Worm (Caenorhabditis elegans) whole organism, L1 larva: ENCODE data around the gene hlh-12.
A peak's percentile ranks its signal among the peaks of the same experiment; 100 is the strongest.

Source experiments
- C04F5.9 ChIP-seq: sonication (generic microtip); optimal IDR thresholded peaks from 2 replicates; lab custom pipeline; 2016; ENCODE audit warnings: missing genetic modification characterization, missing compliant biosample characterization
- C16A3.4 ChIP-seq: fragments of 150-350 bp; optimal IDR thresholded peaks from 2 replicates; lab custom pipeline; 2014; ENCODE audit warnings: missing biosample characterization, missing genetic modification characterization
- C34B4.2 ChIP-seq: sonication (generic microtip); optimal IDR thresholded peaks from 2 replicates; lab custom pipeline; 2017; ENCODE audit warnings: mild to moderate bottlenecking, missing genetic modification characterization, missing compliant biosample characterization
- F16B12.6 ChIP-seq: fragments of 150-350 bp; optimal IDR thresholded peaks from 2 replicates; lab custom pipeline; 2014; ENCODE audit warnings: missing biosample characterization, missing genetic modification characterization
- Y116A8C.19 ChIP-seq: sonication (generic microtip); optimal IDR thresholded peaks from 2 replicates; lab custom pipeline; 2016; ENCODE audit warnings: missing compliant biosample characterization, missing genetic modification characterization, borderline replicate concordance
- alr-1 ChIP-seq: fragments of 200-800 bp; sonication (Bioruptor generic); optimal IDR thresholded peaks from 2 replicates; lab custom pipeline; 2018; ENCODE audit warnings: borderline replicate concordance, mild to moderate bottlenecking, missing genetic modification characterization, missing compliant biosample characterization
- aly-2 ChIP-seq: fragments of 150-350 bp; optimal IDR thresholded peaks from 2 replicates; lab custom pipeline; 2014; ENCODE audit warnings: missing biosample characterization, missing genetic modification characterization
- blmp-1 ChIP-seq: fragments of 150-350 bp; optimal IDR thresholded peaks from 2 replicates; lab custom pipeline; 2014; ENCODE audit warnings: missing biosample characterization, missing genetic modification characterization
- ceh-63 ChIP-seq: fragments of 200-800 bp; sonication (Bioruptor generic); optimal IDR thresholded peaks from 2 replicates; lab custom pipeline; 2018; ENCODE audit warnings: mild to moderate bottlenecking, missing genetic modification characterization, missing compliant biosample characterization
- ceh-8 ChIP-seq: fragments of 200-800 bp; sonication (Bioruptor generic); optimal IDR thresholded peaks from 2 replicates; lab custom pipeline; 2018; ENCODE audit warnings: mild to moderate bottlenecking, missing genetic modification characterization, moderate library complexity, missing compliant biosample characterization
- ceh-82 ChIP-seq, 3 experiments: fragments of 150-350 bp in 1 of 3; sonication (generic microtip) in 2 of 3; optimal IDR thresholded peaks; 2 replicates each; lab custom pipeline; 2014 to 2017; ENCODE audit warnings: missing biosample characterization in 3 of 3, missing genetic modification characterization in 3 of 3
- ceh-88 ChIP-seq: fragments of 200-800 bp; sonication (Bioruptor generic); IDR thresholded peaks from 2 replicates; pipeline ENCODE4 v1.3.6; 2022; ENCODE audit warnings: missing genetic modification characterization, missing compliant biosample characterization
- ceh-90 ChIP-seq: sonication (generic microtip); optimal IDR thresholded peaks from 2 replicates; lab custom pipeline; 2016; ENCODE audit warnings: missing genetic modification characterization, missing compliant biosample characterization
- ces-1 ChIP-seq: fragments of 150-350 bp; optimal IDR thresholded peaks from 2 replicates; lab custom pipeline; 2014; ENCODE audit warnings: missing biosample characterization, missing genetic modification reagents, missing genetic modification characterization
- dsc-1 ChIP-seq: sonication (generic microtip); optimal IDR thresholded peaks from 2 replicates; lab custom pipeline; 2016; ENCODE audit warnings: mild to moderate bottlenecking, missing genetic modification characterization, missing compliant biosample characterization
- efl-1 ChIP-seq, 4 experiments: fragments of 150-350 bp; optimal IDR thresholded peaks in 3 of 4; peaks in 1 of 4; 1 replicate in 1 of 4; 2 replicates in 3 of 4; lab custom pipeline; 2014; ENCODE audit warnings: missing biosample characterization in 2 of 4, missing genetic modification characterization in 2 of 4, missing genetic modification reagents in 2 of 4
- efl-3 ChIP-seq: fragments of 200-800 bp; sonication (Bioruptor generic); optimal IDR thresholded peaks from 2 replicates; lab custom pipeline; 2018; ENCODE audit warnings: mild to moderate bottlenecking, missing genetic modification characterization, missing compliant biosample characterization
- egl-13 ChIP-seq: sonication (generic microtip); optimal IDR thresholded peaks from 2 replicates; lab custom pipeline; 2016; ENCODE audit warnings: missing genotype, missing genetic modification reagents, missing genetic modification characterization, missing compliant biosample characterization
- egl-27 ChIP-seq, 2 experiments: fragments of 150-350 bp in 1 of 2; sonication (generic microtip); optimal IDR thresholded peaks; 3 replicates each; lab custom pipeline; 2017 to 2018; ENCODE audit warnings: missing biosample characterization in 2 of 2, missing genetic modification characterization in 2 of 2, missing genetic modification reagents in 2 of 2
- elt-3 ChIP-seq, 6 experiments: fragments of 150-350 bp in 1 of 6; sonication (generic microtip); optimal IDR thresholded peaks; 2 replicates each; lab custom pipeline; 2017 to 2018; ENCODE audit warnings: missing biosample characterization in 6 of 6, missing genetic modification characterization in 6 of 6, inconsistent platforms in 1 of 6
- ets-5 ChIP-seq: fragments of 200-800 bp; sonication (Bioruptor generic); IDR thresholded peaks from 2 replicates; pipeline ENCODE4 v1.3.6; 2022; ENCODE audit warnings: missing genetic modification characterization, missing compliant biosample characterization
- fkh-10 ChIP-seq: sonication (generic microtip); optimal IDR thresholded peaks from 2 replicates; lab custom pipeline; 2017; ENCODE audit warnings: missing biosample characterization, missing genetic modification reagents, missing genetic modification characterization
- fkh-8 ChIP-seq: sonication (generic microtip); optimal IDR thresholded peaks from 2 replicates; lab custom pipeline; 2016; ENCODE audit warnings: mild to moderate bottlenecking, missing genetic modification characterization, missing compliant biosample characterization
- fos-1 ChIP-seq: fragments of 150-350 bp; optimal IDR thresholded peaks from 2 replicates; lab custom pipeline; 2014; ENCODE audit warnings: missing biosample characterization, missing genetic modification characterization
- grh-1 ChIP-seq: fragments of 200-800 bp; sonication (Bioruptor generic); IDR thresholded peaks from 2 replicates; pipeline ENCODE4 v1.3.6; 2022; ENCODE audit warnings: missing genetic modification reagents, missing genetic modification characterization, missing compliant biosample characterization
- hlh-17 ChIP-seq: fragments of 200-800 bp; sonication (Bioruptor generic); optimal IDR thresholded peaks from 2 replicates; lab custom pipeline; 2018; ENCODE audit warnings: missing genetic modification characterization, mild to moderate bottlenecking, missing compliant biosample characterization, moderate library complexity, borderline replicate concordance
- irx-1 ChIP-seq: sonication (generic microtip); optimal IDR thresholded peaks from 2 replicates; lab custom pipeline; 2016; ENCODE audit warnings: missing genetic modification characterization, missing compliant biosample characterization
- isw-1 ChIP-seq: fragments of 200-800 bp; sonication (Bioruptor generic); IDR thresholded peaks from 2 replicates; pipeline ENCODE4 v1.3.6; 2022; ENCODE audit warnings: missing genetic modification characterization, missing compliant biosample characterization
- jun-1 ChIP-seq: fragments of 150-350 bp; optimal IDR thresholded peaks from 2 replicates; lab custom pipeline; 2014; ENCODE audit warnings: missing biosample characterization, missing genetic modification reagents, missing genetic modification characterization
- lin-13 ChIP-seq: fragments of 150-350 bp; optimal IDR thresholded peaks from 2 replicates; lab custom pipeline; 2014; ENCODE audit warnings: missing biosample characterization, missing genetic modification reagents, missing genetic modification characterization
- lin-35 ChIP-seq, 2 experiments: fragments of 150-350 bp; optimal IDR thresholded peaks; 2 replicates each; lab custom pipeline; 2014; ENCODE audit warnings: missing biosample characterization in 2 of 2, missing genetic modification characterization in 2 of 2, missing genetic modification reagents in 2 of 2
- lin-39 ChIP-seq: fragments of 150-350 bp; optimal IDR thresholded peaks from 2 replicates; lab custom pipeline; 2014; ENCODE audit warnings: missing biosample characterization, missing genetic modification reagents, missing genetic modification characterization
- lsy-2 ChIP-seq, 2 experiments: fragments of 150-350 bp; optimal IDR thresholded peaks; 2 replicates each; lab custom pipeline; 2014; ENCODE audit warnings: missing biosample characterization in 2 of 2, missing genetic modification characterization in 2 of 2
- mab-9 ChIP-seq: fragments of 200-800 bp; sonication (Bioruptor generic); IDR thresholded peaks from 2 replicates; pipeline ENCODE4 v1.3.6; 2022; ENCODE audit warnings: missing genetic modification reagents, missing genetic modification characterization, missing compliant biosample characterization
- mef-2 ChIP-seq: fragments of 150-350 bp; optimal IDR thresholded peaks from 2 replicates; lab custom pipeline; 2014; ENCODE audit warnings: missing biosample characterization, missing genetic modification characterization
- nhr-71 ChIP-seq: sonication (generic microtip); optimal IDR thresholded peaks from 2 replicates; lab custom pipeline; 2016; ENCODE audit warnings: mild to moderate bottlenecking, missing genetic modification characterization, moderate library complexity, missing compliant biosample characterization
- nhr-77 ChIP-seq: fragments of 150-350 bp; optimal IDR thresholded peaks from 2 replicates; lab custom pipeline; 2014; ENCODE audit warnings: missing biosample characterization, missing genetic modification characterization
- nhr-84 ChIP-seq: sonication (generic microtip); optimal IDR thresholded peaks from 2 replicates; lab custom pipeline; 2017; ENCODE audit warnings: missing biosample characterization, missing genetic modification characterization
- pqm-1 ChIP-seq: sonication (generic microtip); optimal IDR thresholded peaks from 3 replicates; lab custom pipeline; 2017; ENCODE audit warnings: missing biosample characterization, missing genetic modification characterization
- skn-1 ChIP-seq: fragments of 150-350 bp; optimal IDR thresholded peaks from 2 replicates; lab custom pipeline; 2014; ENCODE audit warnings: missing biosample characterization, missing genetic modification characterization
- snpc-4 ChIP-seq: fragments of 150-350 bp; optimal IDR thresholded peaks from 2 replicates; lab custom pipeline; 2014; ENCODE audit warnings: missing biosample characterization, missing genetic modification characterization
- sptf-1 ChIP-seq: fragments of 150-350 bp; optimal IDR thresholded peaks from 2 replicates; lab custom pipeline; 2014; ENCODE audit warnings: missing biosample characterization, missing genetic modification characterization
- sup-37 ChIP-seq: fragments of 200-800 bp; sonication (Bioruptor generic); optimal IDR thresholded peaks from 2 replicates; lab custom pipeline; 2018; ENCODE audit warnings: mild to moderate bottlenecking, missing genetic modification characterization, missing compliant biosample characterization
- unc-86 ChIP-seq: sonication (generic microtip); optimal IDR thresholded peaks from 2 replicates; lab custom pipeline; 2016; ENCODE audit warnings: missing genetic modification characterization, missing compliant biosample characterization
- unc-98 ChIP-seq: fragments of 200-800 bp; sonication (Bioruptor generic); IDR thresholded peaks from 2 replicates; pipeline ENCODE4 v1.3.6; 2022; ENCODE audit warnings: missing genetic modification characterization, missing compliant biosample characterization
- zag-1 ChIP-seq: fragments of 150-350 bp; optimal IDR thresholded peaks from 2 replicates; lab custom pipeline; 2014; ENCODE audit warnings: missing biosample characterization, missing genetic modification characterization
- ztf-11 ChIP-seq, 2 experiments: sonication (generic microtip); optimal IDR thresholded peaks; 2 replicates each; lab custom pipeline; 2016 to 2017; ENCODE audit warnings: missing genetic modification characterization in 2 of 2, missing biosample characterization in 1 of 2, missing compliant biosample characterization in 1 of 2

The hlh-12 gene

ce11 chrIV:8432709-8433108 is 46.5 kb downstream of the hlh-12 start, which contains the start of the genes T26A8.4 and pdtf-1 (continued):
- TF ChIP-seq aly-2 (peak; percentile 50), unc-86 (tag; lab: Kevin White, UChicago) (peak; percentile 90), irx-1 (peak; percentile 83), C04F5.9 (peak; percentile 42), efl-1 (optimal IDR thresholded peaks at IDR 0.05; lab: Kevin White, UChicago) (peak; percentile 90 to 96), efl-1 (GFP tag; optimal IDR thresholded peaks at IDR 0.05 in 1 of 2; lab: Kevin White, UChicago) (peak; percentile 76 to 98), nhr-77 (tag; lab: Kevin White, UChicago) (peak; percentile 95), Y116A8C.19 (tag; lab: Kevin White, UChicago) (no peak), lsy-2 (tag; optimal IDR thresholded peaks at IDR 0.05; lab: Kevin White, UChicago) (peak; percentile 99 to 100), ceh-88 (GFP tag; lab: Robert Waterston, UW) (peak; percentile 82), zag-1 (tag; lab: Kevin White, UChicago) (no peak)

ce11 chrIV:8431567-8432458 is 47.4 kb downstream of the hlh-12 start:
- TF ChIP-seq lin-35 (GFP tag; optimal IDR thresholded peaks at IDR 0.05; lab: Kevin White, UChicago) (peak; percentile 53 to 65), unc-86 (tag; lab: Kevin White, UChicago) (peak; percentile 47), elt-3 (tag; optimal IDR thresholded peaks at IDR 0.05; lab: Kevin White, UChicago) (peak in 5 of 6 experiments; percentile 41 to 61 (median 53)), egl-27 (tag; optimal IDR thresholded peaks at IDR 0.05; lab: Kevin White, UChicago) (peak in 1 of 2 experiments; percentile 68), ceh-8 (GFP tag; lab: Kevin White, UChicago) (peak; percentile 24), mef-2 (no peak), skn-1 (tag; lab: Kevin White, UChicago) (peak; percentile 59), sup-37 (GFP tag; lab: Kevin White, UChicago) (no peak), egl-13 (peak; percentile 21), fkh-10 (peak; percentile 26), fkh-8 (tag; lab: Kevin White, UChicago) (peak; percentile 15), snpc-4 (peak; percentile 77), ceh-82 (tag; optimal IDR thresholded peaks at IDR 0.05; lab: Kevin White, UChicago) (peak; percentile 3 to 79 (median 48)), nhr-84 (tag; lab: Kevin White, UChicago) (peak; percentile 48), nhr-71 (tag; lab: Kevin White, UChicago) (peak; percentile 82), jun-1 (tag; lab: Kevin White, UChicago) (peak; percentile 59), lsy-2 (tag; optimal IDR thresholded peaks at IDR 0.05; lab: Kevin White, UChicago) (peak; percentile 89 to 91), unc-98 (GFP tag; lab: Robert Waterston, UW) (no peak), ceh-88 (GFP tag; lab: Robert Waterston, UW) (peak; percentile 56; the same call in 1 of the 2 replicates), ets-5 (GFP tag; lab: Robert Waterston, UW) (no peak), F16B12.6 (tag; lab: Kevin White, UChicago) (no peak), sptf-1 (tag; lab: Kevin White, UChicago) (no peak), alr-1 (no peak), blmp-1 (tag; lab: Kevin White, UChicago) (peak; percentile 82), dsc-1 (tag; lab: Kevin White, UChicago) (peak; percentile 55), efl-3 (GFP tag; lab: Kevin White, UChicago) (no peak), ceh-90 (tag; lab: Kevin White, UChicago) (peak; percentile 3), isw-1 (GFP tag; lab: Robert Waterston, UW) (peak; percentile 42), pqm-1 (tag; lab: Kevin White, UChicago) (no peak), C16A3.4 (tag; lab: Kevin White, UChicago) (peak; percentile 65), lin-13 (GFP tag; lab: Kevin White, UChicago) (peak; percentile 75), lin-39 (tag; lab: Kevin White, UChicago) (no peak), ces-1 (GFP tag; lab: Kevin White, UChicago) (no peak), C04F5.9 (peak; percentile 30), mab-9 (GFP tag; lab: Robert Waterston, UW) (0 out of 2 replicates have a peak, but pooled peaks have one; percentile 32), fos-1 (peak; percentile 71), ceh-63 (GFP tag; lab: Kevin White, UChicago) (no peak), grh-1 (GFP tag; lab: Robert Waterston, UW) (peak; percentile 64), ztf-11 (tag; optimal IDR thresholded peaks at IDR 0.05; lab: Kevin White, UChicago) (no peak), hlh-17 (peak; percentile 62), efl-1 (optimal IDR thresholded peaks at IDR 0.05; lab: Kevin White, UChicago) (peak; percentile 49 to 66), efl-1 (GFP tag; optimal IDR thresholded peaks at IDR 0.05 in 1 of 2; lab: Kevin White, UChicago) (peak in 1 of 2 experiments; percentile 94), C34B4.2 (tag; lab: Kevin White, UChicago) (peak; percentile 22)
